Fruit fly (Drosophila melanogaster) whole organism, pupa: ENCODE results near the gene CG9498.

Source experiments
- CG10348 ChIP-seq: fragments of 200-800 bp; sonication (Bioruptor generic); IDR thresholded peaks from 2 replicates; pipeline ENCODE4 v1.3.6; 2022; ENCODE audit warnings: missing biosample characterization, missing genetic modification characterization
- CG13204 ChIP-seq: fragments of 200-800 bp; sonication (Bioruptor generic); optimal IDR thresholded peaks from 2 replicates; lab custom pipeline; 2018; ENCODE audit warnings: missing biosample characterization, mild to moderate bottlenecking, missing genetic modification characterization, moderate library complexity
- CG4496 ChIP-seq: fragments of 200-800 bp; sonication (Bioruptor generic); IDR thresholded peaks from 3 replicates; pipeline ENCODE4 v1.3.6; 2022; ENCODE audit warnings: missing biosample characterization, missing genetic modification characterization
- CG9948 ChIP-seq: fragments of 200-800 bp; sonication (Bioruptor generic); optimal IDR thresholded peaks from 2 replicates; lab custom pipeline; 2018; ENCODE audit warnings: missing biosample characterization, mild to moderate bottlenecking, missing genetic modification characterization, moderate library complexity
- D1 ChIP-seq: fragments of 200-800 bp; sonication (Bioruptor generic); optimal IDR thresholded peaks from 2 replicates; lab custom pipeline; 2018; ENCODE audit warnings: missing biosample characterization, mild to moderate bottlenecking, missing genetic modification characterization, moderate library complexity
- EcR ChIP-seq: fragments of 200-800 bp; sonication (Bioruptor generic); optimal IDR thresholded peaks from 3 replicates; lab custom pipeline; 2019; ENCODE audit warnings: missing biosample characterization, missing genetic modification characterization, mild to moderate bottlenecking, moderate library complexity, missing genetic modification reagents
- Pif1A ChIP-seq: fragments of 200-800 bp; sonication (Bioruptor generic); optimal IDR thresholded peaks from 3 replicates; lab custom pipeline; 2016; ENCODE audit warnings: missing biosample characterization, missing genetic modification characterization
- fd96Ca ChIP-seq: fragments of 200-800 bp; sonication (Bioruptor generic); IDR thresholded peaks from 3 replicates; pipeline ENCODE4 v1.3.6; 2022; ENCODE audit warnings: missing biosample characterization, missing genetic modification characterization
- gl ChIP-seq: fragments of 200-800 bp; sonication (Bioruptor generic); optimal IDR thresholded peaks from 2 replicates; lab custom pipeline; 2018; ENCODE audit warnings: missing biosample characterization, mild to moderate bottlenecking, missing genetic modification characterization
- rn ChIP-seq: fragments of 200-800 bp; sonication (Bioruptor generic); IDR thresholded peaks from 2 replicates; pipeline ENCODE4 v1.3.6; 2022; ENCODE audit warnings: missing biosample characterization, missing genetic modification characterization

- TF ChIP-seq CG10348 (GFP tag; lab: Robert Waterston, UW) (no peak), rn (GFP tag; lab: Robert Waterston, UW) (no peak), fd96Ca (GFP tag; lab: Robert Waterston, UW) (no peak), EcR (GFP tag; lab: Kevin White, UChicago) (no peak), CG13204 (GFP tag; lab: Kevin White, UChicago) (no peak), CG4496 (GFP tag; lab: Robert Waterston, UW) (no peak), D1 (no peak), CG9948 (tag; lab: Kevin White, UChicago) (no peak), Pif1A (GFP tag; lab: Kevin White, UChicago) (no peak), gl (tag; lab: Kevin White, UChicago) (no peak)
These were observed 22.3 kb upstream of the CG9498 start for dm6 chr2L:6373141-6373540.
